Worm (Caenorhabditis elegans): ENCODE data around the gene acs-2.

The acs-2 gene

DNA sequence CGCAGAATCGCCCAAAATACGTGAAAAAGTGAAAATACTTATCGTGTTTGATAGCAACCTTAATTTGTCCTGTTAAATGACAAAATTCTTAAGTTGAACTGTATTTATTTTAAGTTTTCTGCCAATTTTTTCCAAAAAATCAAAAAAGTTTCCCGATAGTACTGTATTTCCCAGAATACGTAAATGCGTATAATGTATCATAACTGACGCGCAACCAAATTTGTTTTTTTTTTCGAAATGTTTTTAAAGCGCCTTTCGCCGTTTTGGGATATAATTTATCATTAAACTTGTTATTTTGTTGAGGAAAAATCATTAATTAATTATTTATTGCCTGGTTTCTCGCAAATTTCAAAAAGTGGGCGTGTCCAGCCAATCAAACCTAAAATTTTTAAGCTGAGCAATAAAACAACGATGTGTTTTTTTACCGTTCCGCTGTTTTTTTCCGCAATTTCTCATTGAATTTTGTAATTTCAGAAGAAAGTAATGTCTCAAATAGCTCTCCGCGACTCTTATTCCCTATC lies 3.9 kb downstream of the acs-2 start, which contains the start of gene fbxa-95:
Gene fbxa-95 (plus strand): TSS at position 471 of the 521 bp plus-strand sequence.
- TF ChIP-seq ceh-31 (tag; optimal IDR thresholded peaks at IDR 0.05) (no peak), hlh-13 (GFP tag; optimal IDR thresholded peaks at IDR 0.05) (no peak), elt-2 (tag; optimal IDR thresholded peaks at IDR 0.05) (no peak), ceh-2 (tag; optimal IDR thresholded peaks at IDR 0.05) (no peak), ceh-14 (tag; optimal IDR thresholded peaks at IDR 0.05) (no peak), pqm-1 (tag; optimal IDR thresholded peaks at IDR 0.05) (no peak), dmd-4 (tag; optimal IDR thresholded peaks at IDR 0.05; ENCODE audit: borderline replicate concordance) (no peak), ref-2 (tag; optimal IDR thresholded peaks at IDR 0.05) (no peak)

DNA sequence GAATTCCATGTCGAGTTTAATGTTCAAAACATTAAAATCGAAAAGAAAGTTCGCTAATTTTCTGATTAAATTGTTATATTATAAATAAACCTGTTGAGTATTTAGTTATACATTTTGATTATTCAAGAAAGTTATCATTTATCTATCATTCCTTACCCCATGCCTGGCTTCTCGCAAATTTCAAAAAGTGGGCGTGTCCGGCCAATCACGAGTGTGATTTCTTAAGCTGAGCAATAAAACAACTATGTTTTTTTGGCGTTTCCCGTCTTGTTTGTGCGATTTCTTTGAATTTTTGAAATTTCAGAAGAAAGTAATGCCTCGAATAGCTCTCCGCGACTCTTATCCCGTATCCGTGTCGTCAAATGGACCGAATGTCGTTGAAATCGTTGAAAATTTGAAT lies 5.4 kb downstream of the acs-2 start, which contains the start of gene fbxa-94:
Gene fbxa-94 (plus strand): TSS at position 301 of the 400 bp plus-strand sequence.
- TF ChIP-seq sdc-2 (tag; optimal IDR thresholded peaks at IDR 0.05) (no peak), fkh-10 (GFP tag; optimal IDR thresholded peaks at IDR 0.05) (no peak), lim-6 (tag; optimal IDR thresholded peaks at IDR 0.05) (no peak), nfya-1 (tag; optimal IDR thresholded peaks at IDR 0.05) (peak; percentile 6)

- TF ChIP-seq pha-2 (tag; optimal IDR thresholded peaks at IDR 0.05) (no peak), C08G9.2 (tag; optimal IDR thresholded peaks at IDR 0.05) (no peak), gmeb-2 (tag; optimal IDR thresholded peaks at IDR 0.05) (no peak), dve-1 (tag; optimal IDR thresholded peaks at IDR 0.05) (no peak), hlh-6 (tag; optimal IDR thresholded peaks at IDR 0.05) (no peak), ceh-48 (tag; optimal IDR thresholded peaks at IDR 0.05) (no peak), rnt-1 (tag; optimal IDR thresholded peaks at IDR 0.05) (no peak), sdc-2 (tag; optimal IDR thresholded peaks at IDR 0.05) (no peak), ref-2 (tag; optimal IDR thresholded peaks at IDR 0.05) (no peak), madf-2 (tag; optimal IDR thresholded peaks at IDR 0.05) (no peak), C38D4.7 (GFP tag; optimal IDR thresholded peaks at IDR 0.05) (no peak), ceh-45 (GFP tag; IDR thresholded peaks at IDR 0.05) (no peak), npax-4 (tag; optimal IDR thresholded peaks at IDR 0.05) (no peak), K09A11.1 (tag; optimal IDR thresholded peaks at IDR 0.05; ENCODE audit: insufficient read depth) (no peak)
These were observed 8.1 kb downstream of the acs-2 start, which contains the start of gene mdt-28 for ce11 chrV:15575305-15575704. Gene mdt-28, minus strand, starts transcription at chrV:15575405.

ce11 chrV:15577395-15577896 lies 10.3 kb downstream of the acs-2 start, which contains the start of gene atx-3:
Gene atx-3, minus strand, starts transcription at chrV:15577445.
- TF ChIP-seq pha-2 (tag; optimal IDR thresholded peaks at IDR 0.05) (no peak), ceh-2 (tag; optimal IDR thresholded peaks at IDR 0.05) (no peak), ceh-30 (tag; optimal IDR thresholded peaks at IDR 0.05) (no peak), dmd-4 (tag; optimal IDR thresholded peaks at IDR 0.05; ENCODE audit: borderline replicate concordance) (no peak), hlh-15 (tag; optimal IDR thresholded peaks at IDR 0.05) (no peak), nhr-11 (tag; optimal IDR thresholded peaks at IDR 0.05) (no peak), fkh-6 (tag; optimal IDR thresholded peaks at IDR 0.05) (no peak), unc-55 (GFP tag; optimal IDR thresholded peaks at IDR 0.05) (no peak), ceh-31 (tag; optimal IDR thresholded peaks at IDR 0.05) (no peak), tbx-7 (tag; optimal IDR thresholded peaks at IDR 0.05) (no peak), eyg-1 (tag; optimal IDR thresholded peaks at IDR 0.05) (no peak), sox-4 (tag; optimal IDR thresholded peaks at IDR 0.05) (no peak), elt-2 (tag; optimal IDR thresholded peaks at IDR 0.05) (no peak), C08G9.2 (tag; optimal IDR thresholded peaks at IDR 0.05) (no peak), pqm-1 (tag; optimal IDR thresholded peaks at IDR 0.05) (no peak), C38D4.7 (GFP tag; optimal IDR thresholded peaks at IDR 0.05) (no peak), odd-2 (tag; optimal IDR thresholded peaks at IDR 0.05) (no peak), hlh-8 (tag; optimal IDR thresholded peaks at IDR 0.05) (no peak), nfya-1 (tag; optimal IDR thresholded peaks at IDR 0.05) (no peak), fkh-10 (GFP tag; optimal IDR thresholded peaks at IDR 0.05) (no peak)

Data from whole organism, late embryonic.